Fruit fly (Drosophila melanogaster) whole organism, embryonic: ENCODE data around the gene CalpB.

Experiments used
- Abd-B ChIP-seq: fragments of 200-800 bp; sonication (Bioruptor generic); optimal IDR thresholded peaks from 2 replicates; lab custom pipeline; 2018; ENCODE audit warnings: missing biosample characterization, mild to moderate bottlenecking, missing genetic modification characterization, moderate library complexity
- B-H2 ChIP-seq: fragments of 200-800 bp; sonication (Bioruptor generic); optimal IDR thresholded peaks from 2 replicates; lab custom pipeline; 2018; ENCODE audit warnings: missing biosample characterization, mild to moderate bottlenecking, missing genetic modification characterization
- Blimp-1 ChIP-seq: fragments of 200-800 bp; sonication (Bioruptor generic); optimal IDR thresholded peaks from 3 replicates; lab custom pipeline; 2018; ENCODE audit warnings: missing biosample characterization, missing genetic modification characterization, mild to moderate bottlenecking, moderate library complexity, missing genetic modification reagents
- CG1024 ChIP-seq: fragments of 200-800 bp; sonication (Bioruptor generic); IDR thresholded peaks from 2 replicates; pipeline ENCODE4 v1.3.6; 2022; ENCODE audit warnings: missing biosample characterization, missing genetic modification characterization
- CG12769 ChIP-seq: fragments of 200-800 bp; sonication (Bioruptor generic); optimal IDR thresholded peaks from 2 replicates; lab custom pipeline; 2019; ENCODE audit warnings: missing biosample characterization, mild to moderate bottlenecking, missing genetic modification characterization, moderate library complexity
- CG14667 ChIP-seq: fragments of 200-800 bp; sonication (Bioruptor generic); IDR thresholded peaks from 2 replicates; pipeline ENCODE4 v1.3.6; 2022; ENCODE audit warnings: missing biosample characterization, missing genetic modification characterization
- CG15601 ChIP-seq: fragments of 200-800 bp; sonication (Bioruptor generic); optimal IDR thresholded peaks from 3 replicates; lab custom pipeline; 2019; ENCODE audit warnings: missing biosample characterization, mild to moderate bottlenecking, missing genetic modification characterization, moderate library complexity
- CG16815 ChIP-seq: fragments of 200-800 bp; sonication (Bioruptor generic); optimal IDR thresholded peaks from 3 replicates; lab custom pipeline; 2017; ENCODE audit warnings: missing biosample characterization, mild to moderate bottlenecking, missing genetic modification characterization
- CG17186 ChIP-seq: fragments of 200-800 bp; sonication (Bioruptor generic); optimal IDR thresholded peaks from 3 replicates; lab custom pipeline; 2017; ENCODE audit warnings: missing biosample characterization, missing genetic modification reagents, missing genetic modification characterization
- CG17912 ChIP-seq: fragments of 200-800 bp; sonication (Bioruptor generic); optimal IDR thresholded peaks from 2 replicates; lab custom pipeline; 2018; ENCODE audit warnings: missing biosample characterization, mild to moderate bottlenecking, missing genetic modification characterization
- CG2875 ChIP-seq: fragments of 200-800 bp; sonication (Bioruptor generic); optimal IDR thresholded peaks from 2 replicates; lab custom pipeline; 2017; ENCODE audit warnings: missing biosample characterization, mild to moderate bottlenecking, missing genetic modification characterization, missing genetic modification reagents
- CG31441 ChIP-seq: fragments of 200-800 bp; sonication (Bioruptor generic); IDR thresholded peaks from 2 replicates; pipeline ENCODE4 v1.3.6; 2022; ENCODE audit warnings: missing biosample characterization, missing genetic modification characterization
- CG33557 ChIP-seq: fragments of 200-800 bp; sonication (Bioruptor generic); optimal IDR thresholded peaks from 2 replicates; lab custom pipeline; 2019; ENCODE audit warnings: missing biosample characterization, mild to moderate bottlenecking, missing genetic modification characterization, moderate library complexity
- CG3726 ChIP-seq: fragments of 200-800 bp; sonication (Bioruptor generic); IDR thresholded peaks from 3 replicates; pipeline ENCODE4, ENCODE4 v1.3.6; 2022; ENCODE audit warnings: missing biosample characterization, missing genetic modification characterization
- CG4282 ChIP-seq: fragments of 200-800 bp; sonication (Bioruptor generic); optimal IDR thresholded peaks from 2 replicates; lab custom pipeline; 2016; ENCODE audit warnings: missing biosample characterization, missing genetic modification characterization
- CG6765 ChIP-seq: fragments of 200-800 bp; sonication (Bioruptor generic); optimal IDR thresholded peaks from 3 replicates; lab custom pipeline; 2017; ENCODE audit warnings: missing biosample characterization, mild to moderate bottlenecking, missing genetic modification characterization
- CG6813 ChIP-seq: fragments of 200-800 bp; sonication (Bioruptor generic); optimal IDR thresholded peaks from 2 replicates; lab custom pipeline; 2017; ENCODE audit warnings: missing biosample characterization, missing genetic modification characterization, mild to moderate bottlenecking, moderate library complexity, missing genetic modification reagents
- CG6854 ChIP-seq: fragments of 200-800 bp; sonication (Bioruptor generic); optimal IDR thresholded peaks from 3 replicates; lab custom pipeline; 2017; ENCODE audit warnings: missing biosample characterization, mild to moderate bottlenecking, missing genetic modification characterization
- CG7556 ChIP-seq: fragments of 200-800 bp; sonication (Bioruptor generic); optimal IDR thresholded peaks from 2 replicates; lab custom pipeline; 2017; ENCODE audit warnings: missing biosample characterization, mild to moderate bottlenecking, missing genetic modification characterization
- CG8478 ChIP-seq: fragments of >200 bp; optimal IDR thresholded peaks from 2 replicates; lab custom pipeline; 2018
- CG8944 ChIP-seq: fragments of 200-800 bp; sonication (Bioruptor generic); optimal IDR thresholded peaks from 3 replicates; lab custom pipeline; 2016; ENCODE audit warnings: missing biosample characterization, missing genetic modification characterization
- CkIIα-i1 ChIP-seq: fragments of 200-800 bp; sonication (Bioruptor generic); IDR thresholded peaks from 2 replicates; pipeline ENCODE4 v1.3.6; 2022; ENCODE audit warnings: missing biosample characterization, missing genetic modification characterization
- Dip3 ChIP-seq: fragments of 200-800 bp; sonication (Bioruptor generic); optimal IDR thresholded peaks from 3 replicates; lab custom pipeline; 2016; ENCODE audit warnings: missing biosample characterization, missing genetic modification characterization
- Doc3 ChIP-seq: fragments of 200-800 bp; sonication (Bioruptor generic); IDR thresholded peaks from 3 replicates; pipeline ENCODE4 v1.3.6; 2022; ENCODE audit warnings: missing biosample characterization, missing genetic modification characterization; ENCODE audit not compliant: partially characterized antibody
- E2f1 ChIP-seq: fragments of 200-800 bp; sonication (Bioruptor generic); IDR thresholded peaks from 2 replicates; pipeline ENCODE4 v1.3.6; 2022; ENCODE audit warnings: missing biosample characterization, missing genetic modification characterization
- E2f2 ChIP-seq: fragments of 200-800 bp; sonication (Bioruptor generic); IDR thresholded peaks from 2 replicates; pipeline ENCODE4 v1.3.6; 2022; ENCODE audit warnings: missing biosample characterization, missing genetic modification characterization
- Fer3 ChIP-seq: fragments of 200-800 bp; sonication (Bioruptor generic); optimal IDR thresholded peaks from 2 replicates; lab custom pipeline; 2018; ENCODE audit warnings: missing biosample characterization, mild to moderate bottlenecking, missing genetic modification characterization, moderate library complexity
- HHEX ChIP-seq: fragments of 200-800 bp; sonication (Bioruptor generic); optimal IDR thresholded peaks from 3 replicates; lab custom pipeline; 2017; ENCODE audit warnings: missing biosample characterization, mild to moderate bottlenecking, missing genetic modification characterization, missing genetic modification reagents
- HLH3B ChIP-seq: fragments of 200-800 bp; sonication (Bioruptor generic); IDR thresholded peaks from 2 replicates; pipeline ENCODE4 v1.3.6; 2022; ENCODE audit warnings: missing biosample characterization, missing genetic modification characterization
- Lhr ChIP-seq: fragments of 200-800 bp; sonication (Bioruptor generic); optimal IDR thresholded peaks from 3 replicates; lab custom pipeline; 2017; ENCODE audit warnings: mild to moderate bottlenecking, missing biosample characterization, missing genetic modification reagents, missing genetic modification characterization
- Med ChIP-seq: fragments of 200-800 bp; sonication (Bioruptor generic); peaks from one replicate; lab custom pipeline; 2016; ENCODE audit warnings: missing biosample characterization, missing genetic modification characterization, mild to moderate bottlenecking, inconsistent platforms, moderate library complexity
- Mes4 ChIP-seq: fragments of 200-800 bp; sonication (Bioruptor generic); optimal IDR thresholded peaks from 2 replicates; lab custom pipeline; 2016; ENCODE audit warnings: missing biosample characterization, missing genetic modification characterization
- Myb ChIP-seq: fragments of 200-800 bp; sonication (Bioruptor generic); optimal IDR thresholded peaks from 2 replicates; lab custom pipeline; 2016; ENCODE audit warnings: missing biosample characterization, missing genetic modification characterization
- Nf-YA ChIP-seq: fragments of 200-800 bp; sonication (Bioruptor generic); IDR thresholded peaks from 2 replicates; pipeline ENCODE4 v1.3.6; 2022; ENCODE audit warnings: missing biosample characterization, missing genetic modification characterization
- Nf-YB ChIP-seq: fragments of 200-800 bp; sonication (Bioruptor generic); optimal IDR thresholded peaks from 3 replicates; lab custom pipeline; 2019; ENCODE audit warnings: missing biosample characterization, mild to moderate bottlenecking, missing genetic modification characterization, moderate library complexity
- Optix ChIP-seq: fragments of 200-800 bp; sonication (Bioruptor generic); IDR thresholded peaks from 3 replicates; pipeline ENCODE4 v1.3.6; 2022; ENCODE audit warnings: missing biosample characterization, missing genetic modification characterization
- Pdp1 ChIP-seq, 2 experiments: fragments of 200-800 bp; sonication (Bioruptor generic); optimal IDR thresholded peaks; 3 replicates each; lab custom pipeline; 2016; ENCODE audit warnings: missing biosample characterization in 2 of 2, missing genetic modification characterization in 2 of 2, mild to moderate bottlenecking in 1 of 2, moderate library complexity in 1 of 2
- Spps ChIP-seq: fragments of 200-800 bp; sonication (Bioruptor generic); optimal IDR thresholded peaks from 2 replicates; lab custom pipeline; 2018; ENCODE audit warnings: missing biosample characterization, mild to moderate bottlenecking, missing genetic modification characterization
- ash1 ChIP-seq: fragments of 200-800 bp; sonication (Bioruptor generic); optimal IDR thresholded peaks from 2 replicates; lab custom pipeline; 2018; ENCODE audit warnings: missing biosample characterization, mild to moderate bottlenecking, missing genetic modification characterization
- bbx ChIP-seq: fragments of 200-800 bp; sonication (Bioruptor generic); IDR thresholded peaks from 2 replicates; pipeline ENCODE4 v1.3.6; 2022; ENCODE audit warnings: missing biosample characterization, missing genetic modification characterization; ENCODE audit not compliant: partially characterized antibody
- dmrt99B ChIP-seq: fragments of 200-800 bp; sonication (Bioruptor generic); optimal IDR thresholded peaks from 2 replicates; lab custom pipeline; 2018; ENCODE audit warnings: missing biosample characterization, mild to moderate bottlenecking, missing genetic modification characterization, moderate library complexity
- ewg ChIP-seq: fragments of 200-800 bp; sonication (Bioruptor generic); optimal IDR thresholded peaks from 3 replicates; lab custom pipeline; 2017; ENCODE audit warnings: mild to moderate bottlenecking, missing biosample characterization, missing genetic modification reagents, missing genetic modification characterization
- grau ChIP-seq: fragments of 200-800 bp; optimal IDR thresholded peaks from 3 replicates; lab custom pipeline; 2019; ENCODE audit warnings: missing biosample characterization, mild to moderate bottlenecking, missing genetic modification characterization, moderate library complexity
- grn ChIP-seq: fragments of 200-800 bp; sonication (Bioruptor generic); optimal IDR thresholded peaks from 3 replicates; lab custom pipeline; 2017; ENCODE audit warnings: missing biosample characterization, missing genetic modification characterization
- gro ChIP-seq: fragments of 200-800 bp; sonication (Bioruptor generic); optimal IDR thresholded peaks from 2 replicates; lab custom pipeline; 2016; ENCODE audit warnings: missing biosample characterization, missing genetic modification characterization
- hbn ChIP-seq: fragments of 200-800 bp; sonication (Bioruptor generic); IDR thresholded peaks from 2 replicates; pipeline ENCODE4 v1.3.6; 2022; ENCODE audit warnings: missing biosample characterization, missing genetic modification characterization; ENCODE audit not compliant: partially characterized antibody
- kah ChIP-seq: fragments of 200-800 bp; sonication (Bioruptor generic); optimal IDR thresholded peaks from 2 replicates; lab custom pipeline; 2018; ENCODE audit warnings: missing biosample characterization, mild to moderate bottlenecking, missing genetic modification characterization
- sisA ChIP-seq: fragments of 200-800 bp; sonication (Bioruptor generic); IDR thresholded peaks from 2 replicates; pipeline ENCODE4 v1.3.6; 2022; ENCODE audit warnings: missing biosample characterization, missing genetic modification characterization
- ssp ChIP-seq: fragments of 200-800 bp; sonication (Bioruptor generic); IDR thresholded peaks from 2 replicates; pipeline ENCODE4 v1.3.6; 2022; ENCODE audit warnings: missing biosample characterization, missing genetic modification characterization
- usp ChIP-seq: fragments of >200 bp; optimal IDR thresholded peaks from 2 replicates; lab custom pipeline; 2017; ENCODE audit warnings: missing biosample characterization, missing genetic modification characterization

The CalpB gene

DNA sequence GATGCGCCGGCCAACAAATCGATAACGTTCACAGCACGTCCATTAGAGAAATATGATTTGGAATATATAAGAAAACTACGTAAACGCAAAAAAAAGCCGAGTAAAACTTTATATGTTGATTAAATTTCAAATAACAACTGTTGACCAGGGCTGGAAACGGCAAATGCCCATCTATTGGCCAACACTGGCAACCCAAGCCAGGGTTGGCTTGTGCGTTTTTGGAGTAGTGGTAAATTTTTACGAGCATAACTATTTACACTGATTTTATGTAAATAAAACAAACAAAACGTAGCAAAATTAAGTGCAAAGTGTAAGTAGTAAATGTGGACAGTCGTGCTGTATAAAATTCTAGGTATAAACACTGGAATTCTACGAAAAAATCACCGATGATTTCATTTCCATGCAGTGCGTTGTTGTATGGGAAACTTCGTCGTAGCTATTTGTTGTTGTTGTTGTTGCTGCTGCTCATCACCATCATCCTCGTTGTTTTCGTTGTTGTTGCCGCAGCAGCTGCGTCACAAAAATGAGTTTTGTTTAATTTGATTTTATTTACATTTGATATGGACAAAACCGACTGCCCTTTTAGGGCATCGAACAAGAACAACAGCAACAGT is 10.6 kb downstream of the CalpB start, which contains the start of gene nudE (continued):
- TF ChIP-seq CG15601 (tag; lab: Kevin White, UChicago) = no peak
- TF ChIP-seq E2f2 = peak; percentile 56
- TF ChIP-seq B-H2 = peak; percentile 10
- no peak for TF ChIP-seq Doc3 (GFP tag; lab: Robert Waterston, UW)
- TF ChIP-seq CG17912 (GFP tag; lab: Kevin White, UChicago) = no peak
- TF ChIP-seq Pdp1 (GFP tag; optimal IDR thresholded peaks at IDR 0.05; lab: Kevin White, UChicago) = peak in 1 of 2 experiments; percentile 18
- TF ChIP-seq Nf-YB (GFP tag; lab: Kevin White, UChicago) = no peak
- no peak for TF ChIP-seq ssp
- TF ChIP-seq Abd-B (GFP tag; lab: Kevin White, UChicago) = peak; percentile 68
- peak; percentile 48 for TF ChIP-seq kah
- TF ChIP-seq CG16815 (GFP tag; lab: Kevin White, UChicago) = no peak
- peak; percentile 33 for TF ChIP-seq Fer3 (tag; lab: Kevin White, UChicago)
- no peak for TF ChIP-seq CG31441
- no peak for TF ChIP-seq CG8478
- peak; percentile 50 for TF ChIP-seq CG17186
- no peak for TF ChIP-seq CG3726 (GFP tag; lab: Robert Waterston, UW)
- 0 out of 2 replicates have a peak, but pooled peaks have one; percentile 6 for TF ChIP-seq E2f1
- TF ChIP-seq Nf-YA (GFP tag; lab: Robert Waterston, UW) = no peak
- TF ChIP-seq Med (GFP tag; lab: Kevin White, UChicago) = peak; percentile 91
- peak; percentile 16 for TF ChIP-seq Dip3
- TF ChIP-seq gro (GFP tag; lab: Kevin White, UChicago) = peak; percentile 30
- no peak for TF ChIP-seq hbn (GFP tag; lab: Robert Waterston, UW)
- TF ChIP-seq CG1024 = no peak
- no peak for TF ChIP-seq CkIIα-i1 (GFP tag; lab: Robert Waterston, UW)
- TF ChIP-seq usp (GFP tag; lab: Kevin White, UChicago) = no peak
- TF ChIP-seq ewg (GFP tag; lab: Kevin White, UChicago) = no peak
- TF ChIP-seq CG6765 (GFP tag; lab: Kevin White, UChicago) = no peak
- no peak for TF ChIP-seq HLH3B (GFP tag; lab: Robert Waterston, UW)
- TF ChIP-seq grn (GFP tag; lab: Kevin White, UChicago) = no peak
- TF ChIP-seq CG8944 (GFP tag; lab: Kevin White, UChicago) = peak; percentile 41
- peak; percentile 5 for TF ChIP-seq CG7556
- no peak for TF ChIP-seq Spps (tag; lab: Kevin White, UChicago)
- no peak for TF ChIP-seq ash1 (GFP tag; lab: Kevin White, UChicago)
- peak; percentile 50 for TF ChIP-seq CG4282
- no peak for TF ChIP-seq CG12769 (tag; lab: Kevin White, UChicago)
- TF ChIP-seq HHEX (GFP tag; lab: Kevin White, UChicago) = peak; percentile 38
- no peak for TF ChIP-seq dmrt99B (tag; lab: Kevin White, UChicago)
- TF ChIP-seq Mes4 (GFP tag; lab: Kevin White, UChicago) = no peak
- peak; percentile 98 for TF ChIP-seq Myb (GFP tag; lab: Kevin White, UChicago)
- no peak for TF ChIP-seq CG6854 (GFP tag; lab: Kevin White, UChicago)
- peak; percentile 25 for TF ChIP-seq grau (tag; lab: Kevin White, UChicago)
- peak; percentile 18; the same call in 1 of the 2 replicates for TF ChIP-seq sisA (GFP tag; lab: Robert Waterston, UW)
- TF ChIP-seq Blimp-1 (GFP tag; lab: Kevin White, UChicago) = no peak
- no peak for TF ChIP-seq CG14667 (GFP tag; lab: Robert Waterston, UW)
- TF ChIP-seq bbx (GFP tag; lab: Robert Waterston, UW) = 0 out of 2 replicates have a peak, but pooled peaks have one; percentile 44
- no peak for TF ChIP-seq Optix (GFP tag; lab: Robert Waterston, UW)
- no peak for TF ChIP-seq CG6813 (GFP tag; lab: Kevin White, UChicago)
- no peak for TF ChIP-seq CG2875 (GFP tag; lab: Kevin White, UChicago)
- TF ChIP-seq Lhr = no peak
- TF ChIP-seq CG33557 (GFP tag; lab: Kevin White, UChicago) = no peak
